Fruit fly (Drosophila melanogaster) whole organism, embryonic: Measurements from ENCODE around the gene nonA.

Experiments used
- Antp ChIP-seq: fragments of 200-800 bp; sonication (Bioruptor generic); optimal IDR thresholded peaks from 3 replicates; lab custom pipeline; 2016; ENCODE audit warnings: missing biosample characterization, missing genetic modification characterization
- Asciz ChIP-seq: fragments of 200-800 bp; sonication (Bioruptor generic); optimal IDR thresholded peaks from 2 replicates; lab custom pipeline; 2017; ENCODE audit warnings: missing biosample characterization, mild to moderate bottlenecking, missing genetic modification characterization, missing genetic modification reagents
- Awh ChIP-seq: fragments of 200-800 bp; sonication (Bioruptor generic); IDR thresholded peaks from 2 replicates; pipeline ENCODE4, ENCODE4 v1.3.6; 2022; ENCODE audit warnings: missing biosample characterization, missing genetic modification characterization
- CG10147 ChIP-seq: fragments of 200-800 bp; sonication (Bioruptor generic); optimal IDR thresholded peaks from 2 replicates; lab custom pipeline; 2019; ENCODE audit warnings: missing biosample characterization, mild to moderate bottlenecking, missing genetic modification characterization, moderate library complexity
- CG10209 ChIP-seq: fragments of 200-800 bp; sonication (Bioruptor generic); optimal IDR thresholded peaks from 3 replicates; lab custom pipeline; 2017; ENCODE audit warnings: missing biosample characterization, mild to moderate bottlenecking, missing genetic modification characterization, missing genetic modification reagents
- CG10267 ChIP-seq: fragments of 200-800 bp; sonication (Bioruptor generic); optimal IDR thresholded peaks from 2 replicates; lab custom pipeline; 2018; ENCODE audit warnings: missing biosample characterization, mild to moderate bottlenecking, missing genetic modification characterization, moderate library complexity
- CG11085 ChIP-seq: fragments of 200-800 bp; sonication (Bioruptor generic); IDR thresholded peaks from 2 replicates; pipeline ENCODE4 v1.3.6; 2022; ENCODE audit warnings: missing biosample characterization, missing genetic modification characterization
- CG12659 ChIP-seq: fragments of 200-800 bp; sonication (Bioruptor generic); optimal IDR thresholded peaks from 3 replicates; lab custom pipeline; 2017; ENCODE audit warnings: mild to moderate bottlenecking, missing biosample characterization, missing genetic modification reagents, missing genetic modification characterization
- CG14441 ChIP-seq: fragments of 200-800 bp; sonication (Bioruptor generic); IDR thresholded peaks from 2 replicates; pipeline ENCODE4 v1.3.6; 2022; ENCODE audit warnings: missing biosample characterization, missing genetic modification characterization
- CG16779 ChIP-seq: fragments of 200-800 bp; sonication (Bioruptor generic); IDR thresholded peaks from 2 replicates; pipeline ENCODE4 v1.3.6; 2022; ENCODE audit warnings: missing biosample characterization, missing genetic modification characterization
- CG1792 ChIP-seq: fragments of 200-800 bp; sonication (Bioruptor generic); optimal IDR thresholded peaks from 2 replicates; lab custom pipeline; 2016; ENCODE audit warnings: missing biosample characterization, missing genetic modification characterization
- CG18476 ChIP-seq: fragments of 200-800 bp; sonication (Bioruptor generic); optimal IDR thresholded peaks from 2 replicates; lab custom pipeline; 2016; ENCODE audit warnings: missing biosample characterization, mild to moderate bottlenecking, missing genetic modification characterization
- CG18599 ChIP-seq: fragments of 200-800 bp; sonication (Bioruptor generic); optimal IDR thresholded peaks from 3 replicates; lab custom pipeline; 2017; ENCODE audit warnings: missing biosample characterization, missing genetic modification characterization, mild to moderate bottlenecking, moderate library complexity, missing genetic modification reagents
- CG2120 ChIP-seq: fragments of 200-800 bp; sonication (Bioruptor generic); optimal IDR thresholded peaks from 3 replicates; lab custom pipeline; 2016; ENCODE audit warnings: missing biosample characterization, missing genetic modification characterization
- CG2875 ChIP-seq: fragments of 200-800 bp; sonication (Bioruptor generic); optimal IDR thresholded peaks from 2 replicates; lab custom pipeline; 2017; ENCODE audit warnings: missing biosample characterization, mild to moderate bottlenecking, missing genetic modification characterization, missing genetic modification reagents
- CG31224 ChIP-seq: fragments of 200-800 bp; sonication (Bioruptor generic); IDR thresholded peaks from 2 replicates; pipeline ENCODE4 v1.3.6; 2022; ENCODE audit warnings: missing biosample characterization, missing genetic modification characterization
- CG3726 ChIP-seq: fragments of 200-800 bp; sonication (Bioruptor generic); IDR thresholded peaks from 3 replicates; pipeline ENCODE4, ENCODE4 v1.3.6; 2022; ENCODE audit warnings: missing biosample characterization, missing genetic modification characterization
- CG43689 ChIP-seq: fragments of 200-800 bp; sonication (Bioruptor generic); IDR thresholded peaks from 2 replicates; pipeline ENCODE4 v1.3.6; 2022; ENCODE audit warnings: missing biosample characterization, missing genetic modification characterization
- CG4730 ChIP-seq: fragments of 200-800 bp; sonication (Bioruptor generic); IDR thresholded peaks from 2 replicates; pipeline ENCODE4 v1.3.6; 2022; ENCODE audit warnings: missing biosample characterization, missing genetic modification characterization
- CG6791 ChIP-seq: fragments of 200-800 bp; sonication (Bioruptor generic); IDR thresholded peaks from 3 replicates; pipeline ENCODE4 v1.3.6; 2022; ENCODE audit warnings: missing biosample characterization, missing genetic modification characterization; ENCODE audit not compliant: partially characterized antibody
- CG7963 ChIP-seq: fragments of 200-800 bp; sonication (Bioruptor generic); IDR thresholded peaks from 3 replicates; pipeline ENCODE4 v1.3.6; 2022; ENCODE audit warnings: missing biosample characterization, missing genetic modification characterization; ENCODE audit not compliant: partially characterized antibody
- CG8388 ChIP-seq: fragments of 200-800 bp; sonication (Bioruptor generic); optimal IDR thresholded peaks from 2 replicates; lab custom pipeline; 2019; ENCODE audit warnings: missing biosample characterization, mild to moderate bottlenecking, missing genetic modification characterization, moderate library complexity
- CG8478 ChIP-seq: fragments of >200 bp; optimal IDR thresholded peaks from 2 replicates; lab custom pipeline; 2018
- CHES-1-like ChIP-seq: fragments of 200-800 bp; sonication (Bioruptor generic); optimal IDR thresholded peaks from 2 replicates; lab custom pipeline; 2016; ENCODE audit warnings: missing biosample characterization, missing genetic modification characterization
- Hand ChIP-seq: fragments of 200-800 bp; sonication (Bioruptor generic); optimal IDR thresholded peaks from 2 replicates; lab custom pipeline; 2017; ENCODE audit warnings: mild to moderate bottlenecking, missing biosample characterization, missing genetic modification reagents, missing genetic modification characterization
- Hmr ChIP-seq: fragments of 200-800 bp; sonication (Bioruptor generic); optimal IDR thresholded peaks from 3 replicates; lab custom pipeline; 2017; ENCODE audit warnings: mild to moderate bottlenecking, missing biosample characterization, missing genetic modification reagents, missing genetic modification characterization
- Hr39 ChIP-seq: fragments of >200 bp; optimal IDR thresholded peaks from 2 replicates; lab custom pipeline; 2017
- Hr51 ChIP-seq, 2 experiments: fragments of 200-800 bp; sonication (Bioruptor generic); optimal IDR thresholded peaks; 2 replicates in 1 of 2; 3 replicates in 1 of 2; lab custom pipeline; 2016 to 2018; ENCODE audit warnings: missing biosample characterization in 2 of 2, missing genetic modification characterization in 2 of 2, mild to moderate bottlenecking in 1 of 2, moderate library complexity in 1 of 2
- MTF-1 ChIP-seq: fragments of 200-800 bp; sonication (Bioruptor generic); optimal IDR thresholded peaks from 2 replicates; lab custom pipeline; 2018; ENCODE audit warnings: missing biosample characterization, mild to moderate bottlenecking, missing genetic modification characterization, borderline replicate concordance
- Max ChIP-seq: fragments of 200-800 bp; sonication (Bioruptor generic); optimal IDR thresholded peaks from 2 replicates; lab custom pipeline; 2016; ENCODE audit warnings: missing biosample characterization, mild to moderate bottlenecking, missing genetic modification characterization
- Poxn ChIP-seq: fragments of 200-800 bp; sonication (Bioruptor generic); IDR thresholded peaks from 2 replicates; pipeline ENCODE4 v1.3.6; 2022; ENCODE audit warnings: missing biosample characterization, missing genetic modification characterization
- Six4 ChIP-seq: fragments of 200-800 bp; sonication (Bioruptor generic); optimal IDR thresholded peaks from 2 replicates; lab custom pipeline; 2016; ENCODE audit warnings: missing biosample characterization, missing genetic modification characterization
- Sry-β ChIP-seq: fragments of 200-800 bp; sonication (Bioruptor generic); optimal IDR thresholded peaks from 2 replicates; lab custom pipeline; 2018; ENCODE audit warnings: missing biosample characterization, mild to moderate bottlenecking, missing genetic modification characterization, moderate library complexity
- ac ChIP-seq: fragments of 200-800 bp; sonication (Bioruptor generic); optimal IDR thresholded peaks from 3 replicates; lab custom pipeline; 2017; ENCODE audit warnings: missing biosample characterization, mild to moderate bottlenecking, missing genetic modification characterization
- cas ChIP-seq: fragments of 200-800 bp; sonication (Bioruptor generic); IDR thresholded peaks from 2 replicates; pipeline ENCODE4 v1.3.6; 2022; ENCODE audit warnings: missing biosample characterization, missing genetic modification characterization
- chn ChIP-seq: fragments of 200-800 bp; sonication (Bioruptor generic); optimal IDR thresholded peaks from 2 replicates; lab custom pipeline; 2016; ENCODE audit warnings: missing biosample characterization, missing genetic modification characterization
- inv ChIP-seq: fragments of 200-800 bp; sonication (Bioruptor generic); IDR thresholded peaks from 2 replicates; pipeline ENCODE4 v1.3.6; 2022; ENCODE audit warnings: missing biosample characterization, missing genetic modification characterization; ENCODE audit not compliant: partially characterized antibody
- klu ChIP-seq: fragments of 200-800 bp; sonication (Bioruptor generic); IDR thresholded peaks from 2 replicates; pipeline ENCODE4 v1.3.6; 2022; ENCODE audit warnings: missing biosample characterization, missing genetic modification characterization
- oc ChIP-seq: fragments of 200-800 bp; sonication (Bioruptor generic); optimal IDR thresholded peaks from 2 replicates; lab custom pipeline; 2018; ENCODE audit warnings: missing biosample characterization, mild to moderate bottlenecking, missing genetic modification characterization, moderate library complexity
- pb ChIP-seq: fragments of 200-800 bp; sonication (Bioruptor generic); optimal IDR thresholded peaks from 3 replicates; lab custom pipeline; 2016; ENCODE audit warnings: missing biosample characterization, missing genetic modification characterization
- pita ChIP-seq: fragments of 200-800 bp; sonication (Bioruptor generic); optimal IDR thresholded peaks from 2 replicates; lab custom pipeline; 2017; ENCODE audit warnings: missing biosample characterization, mild to moderate bottlenecking, missing genetic modification characterization
- pros ChIP-seq: fragments of 200-800 bp; sonication (Bioruptor generic); optimal IDR thresholded peaks from 3 replicates; lab custom pipeline; 2019; ENCODE audit warnings: missing biosample characterization, mild to moderate bottlenecking, missing genetic modification characterization, moderate library complexity
- sens-2 ChIP-seq: fragments of 200-800 bp; sonication (Bioruptor generic); IDR thresholded peaks from 2 replicates; pipeline ENCODE4 v1.3.6; 2022; ENCODE audit warnings: missing biosample characterization, missing genetic modification characterization
- slbo ChIP-seq: fragments of 200-800 bp; sonication (Bioruptor generic); IDR thresholded peaks from 2 replicates; pipeline ENCODE4 v1.3.6; 2022; ENCODE audit warnings: missing biosample characterization, missing genetic modification characterization
- sqz ChIP-seq: fragments of 200-800 bp; sonication (Bioruptor generic); optimal IDR thresholded peaks from 3 replicates; lab custom pipeline; 2018; ENCODE audit warnings: missing biosample characterization, mild to moderate bottlenecking, missing genetic modification characterization
- tgo ChIP-seq: fragments of 200-800 bp; sonication (Bioruptor generic); IDR thresholded peaks from 3 replicates; pipeline ENCODE4 v1.3.6; 2022; ENCODE audit warnings: missing biosample characterization, missing genetic modification characterization
- tin ChIP-seq: fragments of 200-800 bp; sonication (Bioruptor generic); optimal IDR thresholded peaks from 3 replicates; lab custom pipeline; 2016; ENCODE audit warnings: missing biosample characterization, missing genetic modification characterization
- tio ChIP-seq: fragments of 200-800 bp; sonication (Bioruptor generic); optimal IDR thresholded peaks from 2 replicates; lab custom pipeline; 2017; ENCODE audit warnings: missing biosample characterization, missing genetic modification characterization, inconsistent platforms
- tll ChIP-seq, 2 experiments: fragments of 200-800 bp in 1 of 2; fragments of >200 bp in 1 of 2; sonication (Bioruptor generic) in 1 of 2; optimal IDR thresholded peaks; 2 replicates each; lab custom pipeline; 2017 to 2019; ENCODE audit warnings: missing biosample characterization in 2 of 2, missing genetic modification characterization in 2 of 2, mild to moderate bottlenecking in 1 of 2, moderate library complexity in 1 of 2
- twi ChIP-seq: fragments of 200-800 bp; optimal IDR thresholded peaks from 2 replicates; lab custom pipeline; 2019; ENCODE audit warnings: missing biosample characterization, mild to moderate bottlenecking, missing genetic modification characterization, moderate library complexity
- yki ChIP-seq: fragments of >200 bp; optimal IDR thresholded peaks from 3 replicates; lab custom pipeline; 2018

The nonA gene

dm6 chrX:16385942-16386392 lies 24.6 kb downstream of the nonA start (continued):
- TF ChIP-seq Awh (GFP tag; lab: Robert Waterston, UW) (no peak), Antp (no peak), CG10147 (GFP tag; lab: Kevin White, UChicago) (peak; percentile 4), CG31224 (GFP tag; lab: Robert Waterston, UW) (0 out of 2 replicates have a peak, but pooled peaks have one; percentile 10), CG12659 (GFP tag; lab: Kevin White, UChicago) (peak; percentile 28), CG16779 (GFP tag; lab: Robert Waterston, UW) (no peak), sqz (GFP tag; lab: Kevin White, UChicago) (no peak), CG18476 (GFP tag; lab: Kevin White, UChicago) (no peak), cas (no peak), CG3726 (GFP tag; lab: Robert Waterston, UW) (no peak), Poxn (GFP tag; lab: Robert Waterston, UW) (no peak), tgo (GFP tag; lab: Robert Waterston, UW) (0 out of 3 replicates have a peak, but pooled peaks have one; percentile 33), CG18599 (GFP tag; lab: Kevin White, UChicago) (peak; percentile 73), Hr39 (lab: Kevin White, UChicago) (no peak), chn (GFP tag; lab: Kevin White, UChicago) (no peak), CG10267 (tag; lab: Kevin White, UChicago) (no peak), yki (lab: Kevin White, UChicago) (no peak), inv (no peak), CG7963 (GFP tag; lab: Robert Waterston, UW) (no peak), CG14441 (GFP tag; lab: Robert Waterston, UW) (no peak), pros (GFP tag; lab: Kevin White, UChicago) (no peak), CG1792 (GFP tag; lab: Kevin White, UChicago) (no peak), Sry-β (no peak), Six4 (no peak), Hand (GFP tag; lab: Kevin White, UChicago) (peak; percentile 42), MTF-1 (GFP tag; lab: Kevin White, UChicago) (no peak), CG6791 (GFP tag; lab: Robert Waterston, UW) (no peak), CG11085 (GFP tag; lab: Robert Waterston, UW) (no peak), slbo (peak; percentile 47; the same call in 1 of the 2 replicates), klu (GFP tag; lab: Robert Waterston, UW) (no peak), CG4730 (GFP tag; lab: Robert Waterston, UW) (no peak), pita (GFP tag; lab: Kevin White, UChicago) (no peak), oc (tag; lab: Kevin White, UChicago) (no peak), ac (GFP tag; lab: Kevin White, UChicago) (no peak), pb (GFP tag; lab: Kevin White, UChicago) (no peak), CG8388 (no peak), CG43689 (GFP tag; lab: Robert Waterston, UW) (no peak), CG2120 (GFP tag; lab: Kevin White, UChicago) (peak; percentile 63), CHES-1-like (GFP tag; lab: Kevin White, UChicago) (peak; percentile 26), CG10209 (GFP tag; lab: Kevin White, UChicago) (peak; percentile 54), Hr51 (GFP tag; optimal IDR thresholded peaks at IDR 0.05; lab: Kevin White, UChicago) (peak; percentile 29 to 47), twi (tag; lab: Kevin White, UChicago) (no peak), Max (peak; percentile 7), tll (GFP tag; optimal IDR thresholded peaks at IDR 0.05; lab: Kevin White, UChicago) (no peak), Hmr (GFP tag; lab: Kevin White, UChicago) (peak; percentile 50), CG8478 (lab: Kevin White, UChicago) (no peak), sens-2 (GFP tag; lab: Robert Waterston, UW) (no peak), tio (GFP tag; lab: Kevin White, UChicago) (peak; percentile 54), CG2875 (GFP tag; lab: Kevin White, UChicago) (peak; percentile 29), tin (GFP tag; lab: Kevin White, UChicago) (no peak), Asciz (GFP tag; lab: Kevin White, UChicago) (peak; percentile 20)
